Worm (Caenorhabditis elegans): Measurements from ENCODE around the gene rbc-2.

DNA sequence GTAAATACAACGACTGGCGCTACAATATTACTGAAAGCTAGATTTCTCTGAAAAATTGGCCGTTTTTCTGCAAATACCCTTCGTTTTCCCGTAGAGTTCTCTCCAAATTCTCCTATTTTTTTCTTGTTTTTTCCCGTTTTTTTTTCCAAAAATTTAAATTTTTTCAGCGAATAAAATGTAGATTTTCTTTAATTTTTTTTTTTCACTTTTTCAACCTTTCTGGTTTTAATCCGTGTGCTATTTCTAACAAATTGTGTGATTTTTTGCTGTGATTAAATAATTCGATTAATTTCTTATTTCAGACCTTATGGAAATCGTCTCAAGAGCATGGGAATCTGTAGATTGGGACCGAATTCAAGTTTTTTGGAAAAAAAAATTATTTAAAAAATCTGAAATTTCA lies 1.8 kb upstream of the rbc-2 start, which contains the start of gene cone-1:
- TF ChIP-seq ztf-11 (tag; optimal IDR thresholded peaks at IDR 0.05) (no peak), unc-62 (GFP tag; optimal IDR thresholded peaks at IDR 0.05) (no peak), mab-5 (tag; optimal IDR thresholded peaks at IDR 0.05) (no peak), snpc-4 (tag; optimal IDR thresholded peaks at IDR 0.05) (no peak), elt-3 (tag; optimal IDR thresholded peaks at IDR 0.05) (no peak), nhr-28 (tag; optimal IDR thresholded peaks at IDR 0.05) (no peak), ces-1 (GFP tag; optimal IDR thresholded peaks at IDR 0.05) (no peak), elt-1 (tag; optimal IDR thresholded peaks at IDR 0.05; ENCODE audit: borderline replicate concordance, insufficient read depth) (no peak), nhr-12 (tag; optimal IDR thresholded peaks at IDR 0.05) (no peak)
